Fruit fly (Drosophila melanogaster): ENCODE measurements around the gene CG4098.

The CG4098 gene

dm6 chr3L:16609120-16609519 lies at the start of gene CG4098 (continued):
- TF ChIP-seq CG3726 (GFP tag; IDR thresholded peaks at IDR 0.05): 0 out of 3 replicates have a peak, but pooled peaks have one; percentile 65
- peak; percentile 2 for TF ChIP-seq kay (GFP tag; optimal IDR thresholded peaks at IDR 0.05)
- peak; percentile 30; the same call in 1 of the 2 replicates for TF ChIP-seq CG17612 (GFP tag; IDR thresholded peaks at IDR 0.05)
- no peak for TF ChIP-seq br (optimal IDR thresholded peaks at IDR 0.05)
- TF ChIP-seq CG7372 (GFP tag; IDR thresholded peaks at IDR 0.05): peak; percentile 43; the same call in 1 of the 2 replicates
- TF ChIP-seq vvl (GFP tag; IDR thresholded peaks at IDR 0.05): peak; percentile 90
- TF ChIP-seq toy (GFP tag; IDR thresholded peaks at IDR 0.05): no peak
- peak; percentile 61 for TF ChIP-seq Myb (GFP tag; optimal IDR thresholded peaks at IDR 0.05)
- TF ChIP-seq sob (GFP tag; IDR thresholded peaks at IDR 0.05): peak; percentile 82
- TF ChIP-seq unpg (GFP tag; optimal IDR thresholded peaks at IDR 0.05): peak; percentile 49
- TF ChIP-seq Max (GFP tag; optimal IDR thresholded peaks at IDR 0.05): no peak
- TF ChIP-seq NfI (GFP tag; optimal IDR thresholded peaks at IDR 0.05): peak; percentile 68
- TF ChIP-seq tx (GFP tag; optimal IDR thresholded peaks at IDR 0.05): no peak
- no peak for TF ChIP-seq CG11695 (GFP tag; IDR thresholded peaks at IDR 0.05)
- TF ChIP-seq H2.0 (GFP tag; IDR thresholded peaks at IDR 0.05): peak; percentile 77
- TF ChIP-seq Dbx (GFP tag; IDR thresholded peaks at IDR 0.05): peak; percentile 68; the same call in 2 of the 3 replicates
- peak; percentile 44 for TF ChIP-seq CG7839 (tag; optimal IDR thresholded peaks at IDR 0.05)
- TF ChIP-seq Eip74EF (GFP tag; optimal IDR thresholded peaks at IDR 0.05): no peak
- TF ChIP-seq pan (optimal IDR thresholded peaks at IDR 0.05): no peak
- peak in 1 of 2 experiments; percentile 71 for TF ChIP-seq pan (GFP tag; optimal IDR thresholded peaks at IDR 0.05 in 1 of 2, IDR thresholded peaks at IDR 0.05 in 1 of 2)
- TF ChIP-seq pzg (GFP tag; optimal IDR thresholded peaks at IDR 0.05): peak; percentile 68
- TF ChIP-seq Ptx1 (GFP tag; IDR thresholded peaks at IDR 0.05): peak; percentile 79
- no peak for TF ChIP-seq p53 (GFP tag; optimal IDR thresholded peaks at IDR 0.05)
- no peak for TF ChIP-seq nerfin-2 (GFP tag; IDR thresholded peaks at IDR 0.05; ENCODE audit: partially characterized antibody)
- no peak for TF ChIP-seq Kr (GFP tag; optimal IDR thresholded peaks at IDR 0.05)
- peak; percentile 30; the same call in 1 of the 2 replicates for TF ChIP-seq CG31224 (GFP tag; IDR thresholded peaks at IDR 0.05)
- TF ChIP-seq CG31441 (GFP tag; IDR thresholded peaks at IDR 0.05): peak; percentile 11; the same call in 1 of the 2 replicates
- TF ChIP-seq HmgD (GFP tag; optimal IDR thresholded peaks at IDR 0.05): peak; percentile 78
- peak; percentile 44 for TF ChIP-seq CG10267 (tag; optimal IDR thresholded peaks at IDR 0.05)
- peak; percentile 78 for TF ChIP-seq NFAT (GFP tag; IDR thresholded peaks at IDR 0.05)
- TF ChIP-seq Lpt (GFP tag; optimal IDR thresholded peaks at IDR 0.05): no peak
- no peak for TF ChIP-seq CG10274 (GFP tag; optimal IDR thresholded peaks at IDR 0.05)
- peak; percentile 81 for TF ChIP-seq CG14014 (GFP tag; IDR thresholded peaks at IDR 0.05)
- peak; percentile 65 for TF ChIP-seq CG18599 (GFP tag; optimal IDR thresholded peaks at IDR 0.05)
- peak; percentile 54 for TF ChIP-seq Fer3 (tag; optimal IDR thresholded peaks at IDR 0.05)
- TF ChIP-seq Dp (GFP tag; optimal IDR thresholded peaks at IDR 0.05): peak; percentile 79
- TF ChIP-seq Awh (GFP tag; IDR thresholded peaks at IDR 0.05): peak; percentile 39; the same call in 1 of the 2 replicates
- peak; percentile 69 for TF ChIP-seq Meics (GFP tag; optimal IDR thresholded peaks at IDR 0.05)
- no peak for TF ChIP-seq Neu2 (GFP tag; optimal IDR thresholded peaks at IDR 0.05; ENCODE audit: borderline replicate concordance)
- 0 out of 3 replicates have a peak, but pooled peaks have one; percentile 64 for TF ChIP-seq gce (GFP tag; IDR thresholded peaks at IDR 0.05)
- no peak for TF ChIP-seq CG7271 (tag; optimal IDR thresholded peaks at IDR 0.05)
- TF ChIP-seq Sry-β (GFP tag; optimal IDR thresholded peaks at IDR 0.05): no peak
- peak; percentile 17 for TF ChIP-seq fd96Cb (tag; optimal IDR thresholded peaks at IDR 0.05)
- TF ChIP-seq vfl (GFP tag; optimal IDR thresholded peaks at IDR 0.05): peak; percentile 48
- peak; percentile 56 for TF ChIP-seq ranshi (GFP tag; IDR thresholded peaks at IDR 0.05)
- peak; percentile 77; the same call in 2 of the 3 replicates for TF ChIP-seq CG2199 (GFP tag; IDR thresholded peaks at IDR 0.05)
- TF ChIP-seq Blimp-1 (GFP tag; optimal IDR thresholded peaks at IDR 0.05): peak; percentile 12
- no peak for TF ChIP-seq CG1529 (GFP tag; optimal IDR thresholded peaks at IDR 0.05)
- peak; percentile 44 for TF ChIP-seq CG1647 (GFP tag; optimal IDR thresholded peaks at IDR 0.05)
- peak; percentile 45; the same call in 1 of the 2 replicates for TF ChIP-seq CG4730 (GFP tag; IDR thresholded peaks at IDR 0.05)
- no peak for TF ChIP-seq CG18764 (GFP tag; optimal IDR thresholded peaks at IDR 0.05)
